Worm (Caenorhabditis elegans): ENCODE data around the gene flp-1.

flp-1 gene

DNA sequence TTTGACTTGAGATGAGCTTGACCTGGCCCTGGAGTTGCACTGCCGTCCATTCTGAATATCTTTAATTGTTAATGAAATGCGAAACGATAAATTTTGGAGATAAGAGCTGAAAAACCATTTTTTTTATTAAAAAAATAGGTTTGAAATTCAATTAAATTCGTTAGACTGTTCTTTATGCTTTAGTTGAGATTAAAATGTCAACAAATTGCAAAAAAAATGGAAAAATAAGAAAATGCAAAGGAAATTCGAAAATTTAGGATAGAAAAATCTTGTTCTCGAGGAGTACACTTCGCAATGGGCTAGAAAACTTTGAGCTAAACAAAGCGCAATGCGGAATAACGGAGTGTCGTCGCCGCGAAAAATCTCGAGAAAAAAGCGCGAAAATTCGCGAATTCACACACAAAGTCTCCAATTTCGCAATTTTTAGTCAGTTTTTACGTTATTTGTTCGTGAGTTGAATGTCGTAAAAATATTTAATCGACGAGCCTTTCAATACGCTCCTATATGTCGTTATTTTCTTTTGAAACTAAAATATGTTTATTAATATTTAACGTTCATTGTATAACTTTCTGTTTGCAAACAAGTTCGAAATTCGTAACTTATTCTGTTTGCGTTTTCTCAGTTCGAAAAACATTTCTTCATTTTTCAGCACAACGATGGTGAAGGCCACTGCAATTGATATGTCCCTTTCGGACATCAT, 2.5 kb downstream of the flp-1 start, which contains the start of the genes rpb-12 and aly-2 (continued):
- TF ChIP-seq pbrm-1 (GFP tag; IDR thresholded peaks at IDR 0.05) = peak; percentile 75
- no peak for TF ChIP-seq Y56A3A.18 (GFP tag; IDR thresholded peaks at IDR 0.05)
- peak; percentile 91 for TF ChIP-seq madf-8 (GFP tag; conservative IDR thresholded peaks at IDR 0.05)
- no peak for TF ChIP-seq athp-1 (tag; optimal IDR thresholded peaks at IDR 0.05)
- no peak for TF ChIP-seq F55B11.4 (tag; optimal IDR thresholded peaks at IDR 0.05; ENCODE audit: borderline replicate concordance, insufficient read depth)
- TF ChIP-seq mcd-1 (GFP tag; IDR thresholded peaks at IDR 0.05) = peak; percentile 66
- TF ChIP-seq Y53F4B.3 (GFP tag; IDR thresholded peaks at IDR 0.05) = no peak
- no peak for TF ChIP-seq ztf-6 (GFP tag; IDR thresholded peaks at IDR 0.05)
- TF ChIP-seq lsl-1 (GFP tag; optimal IDR thresholded peaks at IDR 0.05) = peak; percentile 68
- peak; percentile 88 for TF ChIP-seq xnd-1 (tag; optimal IDR thresholded peaks at IDR 0.05)
- TF ChIP-seq hmg-20 (GFP tag; IDR thresholded peaks at IDR 0.05) = no peak
- peak; percentile 59 for TF ChIP-seq hmg-1.2 (GFP tag; IDR thresholded peaks at IDR 0.05)
- no peak for TF ChIP-seq F22D6.2 (tag; optimal IDR thresholded peaks at IDR 0.05)
- TF ChIP-seq ceh-100 (GFP tag; IDR thresholded peaks at IDR 0.05) = no peak
- no peak for TF ChIP-seq nhr-80 (tag; optimal IDR thresholded peaks at IDR 0.05)
- no peak for TF ChIP-seq sea-2 (GFP tag; IDR thresholded peaks at IDR 0.05)
- peak; percentile 79 for TF ChIP-seq snpc-4 (GFP tag; optimal IDR thresholded peaks at IDR 0.05)
- TF ChIP-seq snpc-4 (tag; optimal IDR thresholded peaks at IDR 0.05) = peak; percentile 61 to 80 (median 64)
- TF ChIP-seq ztf-3 (GFP tag; optimal IDR thresholded peaks at IDR 0.05) = no peak
- peak; percentile 75 for TF ChIP-seq him-1 (tag; optimal IDR thresholded peaks at IDR 0.05)
- TF ChIP-seq C17E4.6 (GFP tag; IDR thresholded peaks at IDR 0.05) = peak; percentile 50; the same call in 1 of the 2 replicates
- no peak for TF ChIP-seq T26A5.8 (tag; optimal IDR thresholded peaks at IDR 0.05)
- peak; percentile 67; the same call in 1 of the 2 replicates for TF ChIP-seq ekl-4 (GFP tag; IDR thresholded peaks at IDR 0.05)
- no peak for TF ChIP-seq nhr-27 (tag; optimal IDR thresholded peaks at IDR 0.05)
- no peak for TF ChIP-seq fkh-3 (tag; optimal IDR thresholded peaks at IDR 0.05)
- no peak for TF ChIP-seq ceh-58 (GFP tag; IDR thresholded peaks at IDR 0.05)
- TF ChIP-seq bed-1 (GFP tag; IDR thresholded peaks at IDR 0.05) = no peak
- no peak for TF ChIP-seq F37B4.10 (GFP tag; IDR thresholded peaks at IDR 0.05)
- TF ChIP-seq cebp-2 (GFP tag; IDR thresholded peaks at IDR 0.05) = no peak
- no peak for TF ChIP-seq sdz-38 (tag; optimal IDR thresholded peaks at IDR 0.05)
- TF ChIP-seq ceh-27 (GFP tag; optimal IDR thresholded peaks at IDR 0.05) = peak; percentile 23
- TF ChIP-seq ccch-3 (GFP tag; optimal IDR thresholded peaks at IDR 0.05) = no peak
- TF ChIP-seq madf-10 (tag; optimal IDR thresholded peaks at IDR 0.05) = no peak
- TF ChIP-seq ama-1 (optimal IDR thresholded peaks at IDR 0.05) = no peak
- no peak for TF ChIP-seq ama-1 (GFP tag; optimal IDR thresholded peaks at IDR 0.05)
- TF ChIP-seq repo-1 (tag; optimal IDR thresholded peaks at IDR 0.05) = no peak
- TF ChIP-seq let-526 (GFP tag; IDR thresholded peaks at IDR 0.05) = no peak
- no peak for TF ChIP-seq ceh-40 (GFP tag; IDR thresholded peaks at IDR 0.05)
- no peak for TF ChIP-seq B0261.1 (tag; optimal IDR thresholded peaks at IDR 0.05)
- TF ChIP-seq F23B12.7 (tag; optimal IDR thresholded peaks at IDR 0.05; ENCODE audit: insufficient read depth) = peak; percentile 64
- no peak for TF ChIP-seq egl-18 (GFP tag; IDR thresholded peaks at IDR 0.05)
- no peak for TF ChIP-seq mxl-1 (tag; optimal IDR thresholded peaks at IDR 0.05)
- no peak for TF ChIP-seq aptf-3 (GFP tag; IDR thresholded peaks at IDR 0.05)
- no peak for TF ChIP-seq sptf-2 (GFP tag; optimal IDR thresholded peaks at IDR 0.05)
- TF ChIP-seq atf-7 (tag; optimal IDR thresholded peaks at IDR 0.05) = no peak
- TF ChIP-seq snpc-1.3 (tag; optimal IDR thresholded peaks at IDR 0.05; ENCODE audit: insufficient read depth) = peak; percentile 50
- no peak for TF ChIP-seq hlh-26 (GFP tag; conservative IDR thresholded peaks at IDR 0.05)
- TF ChIP-seq F57C9.4 (tag; optimal IDR thresholded peaks at IDR 0.05) = no peak
- TF ChIP-seq let-607 (tag; optimal IDR thresholded peaks at IDR 0.05) = no peak
